Fruit fly (Drosophila melanogaster): ENCODE data around the gene miple2.

dm6 chr3L:291583-292145, 20.7 kb downstream of the miple2 start:
- TF ChIP-seq CG6163 (GFP tag; IDR thresholded peaks at IDR 0.05) (no peak), Met (GFP tag; optimal IDR thresholded peaks at IDR 0.05) (no peak), CG6792 (GFP tag; optimal IDR thresholded peaks at IDR 0.05) (no peak), topi (GFP tag; optimal IDR thresholded peaks at IDR 0.05) (no peak), Eip78C (GFP tag) (peak; percentile 39), CG6276 (GFP tag; optimal IDR thresholded peaks at IDR 0.05) (no peak), Sox102F (GFP tag; optimal IDR thresholded peaks at IDR 0.05) (no peak), CG7368 (GFP tag; optimal IDR thresholded peaks at IDR 0.05) (no peak)
